Fruit fly (Drosophila melanogaster) whole organism, embryonic: ENCODE measurements around the gene lbl.

ENCODE experiments used
- Ada2b ChIP-seq: fragments of 200-800 bp; sonication (Bioruptor generic); IDR thresholded peaks from 2 replicates; pipeline ENCODE4 v1.3.6; 2022; ENCODE audit warnings: missing biosample characterization, missing genetic modification characterization
- CG11696 ChIP-seq: fragments of 200-800 bp; sonication (Bioruptor generic); IDR thresholded peaks from 2 replicates; pipeline ENCODE4 v1.3.6; 2022; ENCODE audit warnings: missing biosample characterization, missing genetic modification characterization
- CG12155 ChIP-seq: fragments of 200-800 bp; sonication (Bioruptor generic); optimal IDR thresholded peaks from 3 replicates; lab custom pipeline; 2016; ENCODE audit warnings: missing biosample characterization, missing genetic modification characterization
- CG12219 ChIP-seq: fragments of 200-800 bp; sonication (Bioruptor generic); optimal IDR thresholded peaks from 3 replicates; lab custom pipeline; 2018; ENCODE audit warnings: missing biosample characterization, mild to moderate bottlenecking, missing genetic modification characterization
- CG2678 ChIP-seq: fragments of 200-800 bp; sonication (Bioruptor generic); optimal IDR thresholded peaks from 3 replicates; lab custom pipeline; 2019; ENCODE audit warnings: missing biosample characterization, mild to moderate bottlenecking, missing genetic modification characterization, moderate library complexity
- CG2875 ChIP-seq: fragments of 200-800 bp; sonication (Bioruptor generic); optimal IDR thresholded peaks from 2 replicates; lab custom pipeline; 2017; ENCODE audit warnings: missing biosample characterization, mild to moderate bottlenecking, missing genetic modification characterization, missing genetic modification reagents
- CG42726 ChIP-seq: fragments of 200-800 bp; sonication (Bioruptor generic); IDR thresholded peaks from 2 replicates; pipeline ENCODE4 v1.3.6; 2022; ENCODE audit warnings: missing biosample characterization, missing genetic modification characterization; ENCODE audit not compliant: partially characterized antibody
- CG4404 ChIP-seq: fragments of 200-800 bp; sonication (Bioruptor generic); IDR thresholded peaks from 2 replicates; pipeline ENCODE4 v1.3.6; 2022; ENCODE audit warnings: missing biosample characterization, missing genetic modification characterization
- CG6689 ChIP-seq: fragments of 200-800 bp; sonication (Bioruptor generic); IDR thresholded peaks from 2 replicates; pipeline ENCODE4 v1.3.6; 2022; ENCODE audit warnings: missing biosample characterization, missing genetic modification characterization
- CG6791 ChIP-seq: fragments of 200-800 bp; sonication (Bioruptor generic); IDR thresholded peaks from 3 replicates; pipeline ENCODE4 v1.3.6; 2022; ENCODE audit warnings: missing biosample characterization, missing genetic modification characterization; ENCODE audit not compliant: partially characterized antibody
- CG7271 ChIP-seq: fragments of 200-800 bp; sonication (Bioruptor generic); optimal IDR thresholded peaks from 2 replicates; lab custom pipeline; 2018; ENCODE audit warnings: missing biosample characterization, mild to moderate bottlenecking, missing genetic modification characterization, moderate library complexity
- CG7357 ChIP-seq: fragments of 200-800 bp; sonication (Bioruptor generic); IDR thresholded peaks from 3 replicates; pipeline ENCODE4 v1.3.6; 2022; ENCODE audit warnings: missing biosample characterization, missing genetic modification characterization
- CG7372 ChIP-seq: fragments of 200-800 bp; sonication (Bioruptor generic); IDR thresholded peaks from 2 replicates; pipeline ENCODE4 v1.3.6; 2022; ENCODE audit warnings: missing biosample characterization, missing genetic modification characterization
- CG8944 ChIP-seq: fragments of 200-800 bp; sonication (Bioruptor generic); optimal IDR thresholded peaks from 3 replicates; lab custom pipeline; 2016; ENCODE audit warnings: missing biosample characterization, missing genetic modification characterization
- CrebB ChIP-seq: fragments of 200-800 bp; sonication (Bioruptor generic); optimal IDR thresholded peaks from 3 replicates; lab custom pipeline; 2018; ENCODE audit warnings: missing biosample characterization, mild to moderate bottlenecking, missing genetic modification characterization
- Ets97D ChIP-seq: fragments of 200-800 bp; sonication (Bioruptor generic); optimal IDR thresholded peaks from 3 replicates; lab custom pipeline; 2016; ENCODE audit warnings: missing biosample characterization, missing genetic modification characterization
- HLH54F ChIP-seq: fragments of 200-800 bp; sonication (Bioruptor generic); optimal IDR thresholded peaks from 3 replicates; lab custom pipeline; 2016; ENCODE audit warnings: missing biosample characterization, missing genetic modification characterization
- Hand ChIP-seq: fragments of 200-800 bp; sonication (Bioruptor generic); optimal IDR thresholded peaks from 2 replicates; lab custom pipeline; 2017; ENCODE audit warnings: mild to moderate bottlenecking, missing biosample characterization, missing genetic modification reagents, missing genetic modification characterization
- Hmr ChIP-seq: fragments of 200-800 bp; sonication (Bioruptor generic); optimal IDR thresholded peaks from 3 replicates; lab custom pipeline; 2017; ENCODE audit warnings: mild to moderate bottlenecking, missing biosample characterization, missing genetic modification reagents, missing genetic modification characterization
- MBD-R2 ChIP-seq: fragments of 200-800 bp; sonication (Bioruptor generic); IDR thresholded peaks from 2 replicates; pipeline ENCODE4 v1.3.6; 2022; ENCODE audit warnings: missing biosample characterization, missing genetic modification characterization
- NC2β ChIP-seq: fragments of 200-800 bp; sonication (Bioruptor generic); optimal IDR thresholded peaks from 2 replicates; lab custom pipeline; 2016; ENCODE audit warnings: missing biosample characterization, missing genetic modification characterization
- Optix ChIP-seq: fragments of 200-800 bp; sonication (Bioruptor generic); IDR thresholded peaks from 3 replicates; pipeline ENCODE4 v1.3.6; 2022; ENCODE audit warnings: missing biosample characterization, missing genetic modification characterization
- Side ChIP-seq: fragments of 200-800 bp; sonication (Bioruptor generic); optimal IDR thresholded peaks from 2 replicates; lab custom pipeline; 2016; ENCODE audit warnings: missing biosample characterization, missing genetic modification characterization
- Six4 ChIP-seq: fragments of 200-800 bp; sonication (Bioruptor generic); optimal IDR thresholded peaks from 2 replicates; lab custom pipeline; 2016; ENCODE audit warnings: missing biosample characterization, missing genetic modification characterization
- TFAM ChIP-seq: fragments of 200-800 bp; sonication (Bioruptor generic); optimal IDR thresholded peaks from 2 replicates; lab custom pipeline; 2017; ENCODE audit warnings: missing biosample characterization, missing genetic modification characterization, inconsistent platforms
- Xrp1 ChIP-seq: fragments of 200-800 bp; sonication (Bioruptor generic); IDR thresholded peaks from 2 replicates; pipeline ENCODE4 v1.3.6; 2022; ENCODE audit warnings: missing biosample characterization, missing genetic modification characterization
- amos ChIP-seq: fragments of 200-800 bp; sonication (Bioruptor generic); IDR thresholded peaks from 2 replicates; pipeline ENCODE4 v1.3.6; 2022; ENCODE audit warnings: missing biosample characterization, missing genetic modification characterization; ENCODE audit not compliant: partially characterized antibody
- ara ChIP-seq: fragments of 200-800 bp; sonication (Bioruptor generic); IDR thresholded peaks from 2 replicates; pipeline ENCODE4 v1.3.6; 2022; ENCODE audit warnings: missing biosample characterization, missing genetic modification characterization
- danr ChIP-seq: fragments of 200-800 bp; sonication (Bioruptor generic); IDR thresholded peaks from 2 replicates; pipeline ENCODE4 v1.3.6; 2022; ENCODE audit warnings: missing biosample characterization, missing genetic modification characterization
- dysf ChIP-seq: fragments of 200-800 bp; sonication (Bioruptor generic); IDR thresholded peaks from 3 replicates; pipeline ENCODE4 v1.3.6; 2022; ENCODE audit warnings: missing biosample characterization, missing genetic modification characterization
- fd64A ChIP-seq: fragments of 200-800 bp; sonication (Bioruptor generic); optimal IDR thresholded peaks from 3 replicates; lab custom pipeline; 2018; ENCODE audit warnings: missing biosample characterization, mild to moderate bottlenecking, missing genetic modification characterization
- gfzf ChIP-seq: fragments of 200-800 bp; sonication (Bioruptor generic); optimal IDR thresholded peaks from 2 replicates; lab custom pipeline; 2016; ENCODE audit warnings: missing biosample characterization, mild to moderate bottlenecking, missing genetic modification characterization, moderate library complexity
- hb ChIP-seq: fragments of 200-800 bp; sonication (Bioruptor generic); IDR thresholded peaks from 3 replicates; pipeline ENCODE4 v1.3.6; 2022; ENCODE audit warnings: missing biosample characterization, missing genetic modification characterization; ENCODE audit not compliant: partially characterized antibody
- maf-S ChIP-seq: fragments of 200-800 bp; sonication (Bioruptor generic); optimal IDR thresholded peaks from 2 replicates; lab custom pipeline; 2016; ENCODE audit warnings: missing biosample characterization, missing genetic modification characterization
- otp ChIP-seq: fragments of 200-800 bp; sonication (Bioruptor generic); IDR thresholded peaks from 3 replicates; pipeline ENCODE4, ENCODE4 v1.3.6; 2022; ENCODE audit warnings: missing biosample characterization, missing genetic modification characterization
- pfk ChIP-seq: fragments of 200-800 bp; sonication (Bioruptor generic); optimal IDR thresholded peaks from 2 replicates; lab custom pipeline; 2018; ENCODE audit warnings: missing biosample characterization, mild to moderate bottlenecking, missing genetic modification characterization, moderate library complexity
- prd ChIP-seq, 3 experiments: fragments of >200 bp in 2 of 3; fragments of 200-800 bp in 1 of 3; sonication (Bioruptor generic) in 1 of 3; optimal IDR thresholded peaks in 2 of 3; IDR thresholded peaks in 1 of 3; 2 replicates in 2 of 3; 3 replicates in 1 of 3; pipeline versions ENCODE4 v1.3.6 to Lab custom; 2017 to 2022; ENCODE audit warnings: missing biosample characterization in 1 of 3, missing genetic modification characterization in 1 of 3
- row ChIP-seq: fragments of 200-800 bp; sonication (Bioruptor generic); IDR thresholded peaks from 3 replicates; pipeline ENCODE4 v1.3.6; 2022; ENCODE audit warnings: missing biosample characterization, missing genetic modification characterization
- sc ChIP-seq, 3 experiments: fragments of >200 bp in 2 of 3; fragments of 200-800 bp in 1 of 3; sonication (Bioruptor generic) in 1 of 3; optimal IDR thresholded peaks; 2 replicates in 2 of 3; 3 replicates in 1 of 3; lab custom pipeline; 2017; ENCODE audit warnings: mild to moderate bottlenecking in 1 of 3, missing biosample characterization in 1 of 3, missing genetic modification characterization in 1 of 3, missing genetic modification reagents in 1 of 3
- slp2 ChIP-seq: fragments of 200-800 bp; sonication (Bioruptor generic); optimal IDR thresholded peaks from 2 replicates; lab custom pipeline; 2016; ENCODE audit warnings: missing biosample characterization, missing genetic modification characterization
- toy ChIP-seq: fragments of 200-800 bp; sonication (Bioruptor generic); IDR thresholded peaks from 2 replicates; pipeline ENCODE4 v1.3.6; 2022; ENCODE audit warnings: missing biosample characterization, missing genetic modification characterization
- trem ChIP-seq: fragments of 200-800 bp; optimal IDR thresholded peaks from 3 replicates; lab custom pipeline; 2019; ENCODE audit warnings: missing biosample characterization, mild to moderate bottlenecking, missing genetic modification characterization, moderate library complexity
- tx ChIP-seq: fragments of 200-800 bp; sonication (Bioruptor generic); optimal IDR thresholded peaks from 2 replicates; lab custom pipeline; 2016; ENCODE audit warnings: missing biosample characterization, missing genetic modification characterization
- usp ChIP-seq: fragments of >200 bp; optimal IDR thresholded peaks from 2 replicates; lab custom pipeline; 2017; ENCODE audit warnings: missing biosample characterization, missing genetic modification characterization
- vnd ChIP-seq: fragments of 200-800 bp; sonication (Bioruptor generic); IDR thresholded peaks from 3 replicates; pipeline ENCODE4 v1.3.6; 2022; ENCODE audit warnings: missing biosample characterization, missing genetic modification characterization; ENCODE audit not compliant: partially characterized antibody
- zf30C ChIP-seq: fragments of 200-800 bp; sonication (Bioruptor generic); optimal IDR thresholded peaks from 3 replicates; lab custom pipeline; 2018; ENCODE audit warnings: missing biosample characterization, mild to moderate bottlenecking, missing genetic modification characterization

lbl gene

dm6 chr3R:21378595-21378994 lies 55.3 kb downstream of the lbl start, which contains the start of gene tin (continued):
- TF ChIP-seq Xrp1, result peak; percentile 99
- peak; percentile 94 for TF ChIP-seq CG2678 (tag; lab: Kevin White, UChicago)
- peak; percentile 39 for TF ChIP-seq Hand (GFP tag; lab: Kevin White, UChicago)
- peak; percentile 84 for TF ChIP-seq CG12155 (GFP tag; lab: Kevin White, UChicago)
- peak; percentile 86 for TF ChIP-seq danr
- TF ChIP-seq Hmr (GFP tag; lab: Kevin White, UChicago), result peak; percentile 92
- peak; percentile 90 for TF ChIP-seq CrebB (tag; lab: Kevin White, UChicago)
- peak; percentile 14 for TF ChIP-seq Side (GFP tag; lab: Kevin White, UChicago)
- TF ChIP-seq CG7372 (GFP tag; lab: Robert Waterston, UW), result peak; percentile 95
- TF ChIP-seq CG7357 (GFP tag; lab: Robert Waterston, UW), result peak; percentile 83
- peak; percentile 67 for TF ChIP-seq vnd (GFP tag; lab: Robert Waterston, UW)
- TF ChIP-seq ara (GFP tag; lab: Robert Waterston, UW), result peak; percentile 98
- no peak for TF ChIP-seq NC2β (GFP tag; lab: Kevin White, UChicago)
- TF ChIP-seq usp (GFP tag; lab: Kevin White, UChicago), result no peak
- peak; percentile 92 for TF ChIP-seq Ada2b (GFP tag; lab: Robert Waterston, UW)
- peak; percentile 16 for TF ChIP-seq maf-S (GFP tag; lab: Kevin White, UChicago)
- peak; percentile 95 for TF ChIP-seq CG7271
- peak; percentile 90 for TF ChIP-seq CG2875
- TF ChIP-seq prd (optimal IDR thresholded peaks at IDR 0.05; lab: Kevin White, UChicago), result no peak
- peak; percentile 98 for TF ChIP-seq prd (GFP tag; IDR thresholded peaks at IDR 0.05; lab: Robert Waterston, UW)
- peak; percentile 95 for TF ChIP-seq dysf
- TF ChIP-seq otp (GFP tag; lab: Robert Waterston, UW), result peak; percentile 92
- TF ChIP-seq Ets97D (GFP tag; lab: Kevin White, UChicago), result peak; percentile 4
- peak; percentile 31 for TF ChIP-seq CG8944 (GFP tag; lab: Kevin White, UChicago)
- TF ChIP-seq HLH54F (GFP tag; lab: Kevin White, UChicago), result peak; percentile 25
- no peak for TF ChIP-seq pfk (GFP tag; lab: Kevin White, UChicago)
- TF ChIP-seq hb, result no peak
- peak; percentile 95 for TF ChIP-seq CG6689 (GFP tag; lab: Robert Waterston, UW)
- TF ChIP-seq CG4404 (GFP tag; lab: Robert Waterston, UW), result peak; percentile 92
- peak; percentile 83 for TF ChIP-seq MBD-R2
- TF ChIP-seq TFAM, result peak; percentile 37
- peak; percentile 83 for TF ChIP-seq CG12219 (GFP tag; lab: Kevin White, UChicago)
- TF ChIP-seq toy, result peak; percentile 86
- peak; percentile 84 for TF ChIP-seq CG11696 (GFP tag; lab: Robert Waterston, UW)
- peak; percentile 98 for TF ChIP-seq row (GFP tag; lab: Robert Waterston, UW)
- peak; percentile 83 for TF ChIP-seq fd64A
- TF ChIP-seq Optix, result peak; percentile 92
- peak; percentile 86 for TF ChIP-seq Six4 (GFP tag; lab: Kevin White, UChicago)
- TF ChIP-seq CG6791, result peak; percentile 58; the same call in 1 of the 3 replicates
- TF ChIP-seq trem (tag; lab: Kevin White, UChicago), result peak; percentile 94
- TF ChIP-seq slp2 (GFP tag; lab: Kevin White, UChicago), result peak; percentile 14
- no peak for TF ChIP-seq CG42726
- TF ChIP-seq tx, result no peak
- peak; percentile 69 for TF ChIP-seq amos (GFP tag; lab: Robert Waterston, UW)
- TF ChIP-seq sc (optimal IDR thresholded peaks at IDR 0.05; lab: Kevin White, UChicago), result no peak
- peak; percentile 79 for TF ChIP-seq sc (GFP tag; optimal IDR thresholded peaks at IDR 0.05; lab: Kevin White, UChicago)
- no peak for TF ChIP-seq zf30C (GFP tag; lab: Kevin White, UChicago)
- TF ChIP-seq gfzf, result no peak
